Worm (Caenorhabditis elegans): ENCODE measurements around the gene C40H1.3.

ce11 chrIII:9337968-9338367, 8.8 kb upstream of the C40H1.3 start:
- TF ChIP-seq hmg-4 (GFP tag; optimal IDR thresholded peaks at IDR 0.05) (no peak), flt-1 (GFP tag; IDR thresholded peaks at IDR 0.05) (no peak), ets-7 (tag; optimal IDR thresholded peaks at IDR 0.05) (no peak), pes-1 (GFP tag; IDR thresholded peaks at IDR 0.05) (no peak), tbx-11 (GFP tag; IDR thresholded peaks at IDR 0.05) (no peak), ama-1 (optimal IDR thresholded peaks at IDR 0.05) (no peak), tra-4 (tag; optimal IDR thresholded peaks at IDR 0.05) (no peak), ceh-36 (tag; optimal IDR thresholded peaks at IDR 0.05) (no peak), scrt-1 (GFP tag; IDR thresholded peaks at IDR 0.05) (no peak), hmbx-1 (tag; optimal IDR thresholded peaks at IDR 0.05) (no peak)

Measured in whole organism, early embryonic.